Worm (Caenorhabditis elegans) whole organism, L4/young adult: ENCODE measurements around the gene srx-129.

Experiments
- dao-5 ChIP-seq: sonication (generic microtip); optimal IDR thresholded peaks from 2 replicates; lab custom pipeline; 2016; ENCODE audit warnings: missing genotype, missing genetic modification characterization, moderate library complexity, missing compliant biosample characterization
- him-1 ChIP-seq: sonication (generic microtip); optimal IDR thresholded peaks from 2 replicates; lab custom pipeline; 2016; ENCODE audit warnings: missing genotype, missing genetic modification reagents, missing genetic modification characterization, missing compliant biosample characterization

- no peak for TF ChIP-seq him-1 (tag; lab: Kevin White, UChicago)
- no peak for TF ChIP-seq dao-5 (tag; lab: Kevin White, UChicago)
Observed at ce11 chrV:13790557-13790956, 43.5 kb upstream of the srx-129 start.
